Fruit fly (Drosophila melanogaster) whole organism: ENCODE measurements around the gene Taf4.

Source experiments
- CG8478 ChIP-seq: fragments of >200 bp; optimal IDR thresholded peaks from 2 replicates; lab custom pipeline; 2018; ENCODE audit warnings: inconsistent platforms
- Dll ChIP-seq: fragments of >200 bp; optimal IDR thresholded peaks from 2 replicates; lab custom pipeline; 2017
- EcR ChIP-seq, 2 experiments: fragments of >200 bp; optimal IDR thresholded peaks; 2 replicates each; lab custom pipeline; 2017; ENCODE audit warnings: missing biosample characterization in 2 of 2, missing genetic modification characterization in 2 of 2, missing genetic modification reagents in 2 of 2
- pan ChIP-seq: fragments of >200 bp; optimal IDR thresholded peaks from 2 replicates; lab custom pipeline; 2017
- psq ChIP-seq: fragments of >200 bp; optimal IDR thresholded peaks from 2 replicates; lab custom pipeline; 2017
- usp ChIP-seq: fragments of >200 bp; optimal IDR thresholded peaks from 2 replicates; lab custom pipeline; 2017; ENCODE audit warnings: missing biosample characterization, missing genetic modification characterization, mixed read lengths

DNA sequence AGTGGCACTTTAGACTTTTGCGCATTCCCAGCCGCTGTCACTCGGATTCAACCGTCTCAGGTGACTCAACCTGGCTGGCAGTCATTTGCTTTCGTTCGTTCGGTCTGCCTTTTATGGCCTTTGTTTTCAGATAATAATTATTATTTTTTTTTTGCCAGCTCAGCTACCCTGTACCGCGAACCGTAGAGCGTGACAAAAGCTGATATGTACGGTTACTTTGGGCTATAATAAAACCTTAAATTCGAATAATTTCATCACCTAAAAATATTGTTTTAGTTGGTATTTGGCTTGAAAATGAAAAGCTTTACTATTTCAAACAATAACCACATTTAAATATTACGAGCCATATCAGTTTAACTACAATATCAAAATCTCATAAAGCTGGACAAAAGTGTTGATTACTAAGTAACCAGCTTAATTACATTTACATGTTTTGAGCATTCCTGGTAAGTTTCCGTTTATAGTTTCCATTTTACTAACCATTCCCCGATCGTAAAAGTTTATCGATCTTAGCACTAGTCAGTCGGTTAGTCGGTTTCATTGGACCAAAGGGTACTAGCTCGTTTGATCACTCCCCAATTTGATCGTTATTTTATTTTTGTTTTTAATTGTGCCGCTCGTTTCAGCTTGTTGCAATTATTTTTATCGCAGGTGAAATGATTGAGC lies 38.0 kb downstream of the Taf4 start:
- TF ChIP-seq EcR (GFP tag; optimal IDR thresholded peaks at IDR 0.05; lab: Kevin White, UChicago) (no peak), Dll (lab: Kevin White, UChicago) (no peak), CG8478 (lab: Kevin White, UChicago) (no peak), pan (peak; percentile 55), psq (lab: Kevin White, UChicago) (no peak), usp (no peak)
